Worm (Caenorhabditis elegans): ENCODE measurements around the gene T09D3.8.

T09D3.8 gene

DNA sequence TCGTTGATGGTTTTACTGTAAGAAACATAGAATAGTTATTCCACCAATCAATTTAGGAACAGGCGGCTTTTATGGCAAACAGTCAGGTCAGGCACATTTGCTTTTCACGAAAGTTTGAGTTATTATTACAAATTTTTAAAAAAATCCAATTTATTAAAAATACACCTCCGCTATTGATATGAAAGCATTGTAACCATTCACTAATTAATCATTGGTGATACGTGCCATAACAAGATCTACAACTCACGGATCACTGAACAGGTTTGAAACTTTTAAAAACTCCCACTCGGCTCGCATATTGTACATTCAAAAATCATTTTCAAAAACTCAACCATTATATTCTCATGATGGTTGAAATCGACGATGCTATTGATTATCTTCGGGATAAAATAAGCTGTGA, 25.5 kb upstream of the T09D3.8 start, which contains the start of gene srg-27:
TSS of gene srg-27 (plus strand) at position 301 of the 400 bp plus-strand sequence.
- no peak for TF ChIP-seq ztf-29 (GFP tag; IDR thresholded peaks at IDR 0.05)
- no peak for TF ChIP-seq tab-1 (GFP tag; IDR thresholded peaks at IDR 0.05)
- TF ChIP-seq klf-2 (GFP tag; conservative IDR thresholded peaks at IDR 0.05): no peak
- TF ChIP-seq flt-1 (GFP tag; IDR thresholded peaks at IDR 0.05): no peak
- TF ChIP-seq cog-1 (tag; optimal IDR thresholded peaks at IDR 0.05): no peak

DNA sequence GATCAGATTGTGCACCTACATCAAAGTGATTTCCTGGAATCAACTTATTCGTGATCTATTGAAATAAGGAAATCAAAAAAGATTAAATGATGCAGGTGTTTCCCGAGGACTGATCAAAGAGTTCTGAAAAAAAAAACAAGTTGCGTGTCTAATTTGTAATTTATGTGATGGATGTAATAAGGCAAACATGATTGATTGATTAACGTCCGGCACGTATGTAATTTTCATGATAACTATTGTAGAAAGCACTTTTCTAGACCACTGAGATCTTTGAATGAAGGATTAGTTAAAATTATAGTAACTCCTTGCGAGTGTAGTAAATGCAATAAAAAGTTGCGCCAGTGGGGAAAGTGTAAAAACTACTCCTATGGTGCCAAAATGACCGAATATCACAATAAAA, 19.5 kb upstream of the T09D3.8 start, which contains the start of gene srg-25:
TSS of gene srg-25 (minus strand) at position 101 of the 400 bp plus-strand sequence.
- TF ChIP-seq ref-1 (GFP tag; conservative IDR thresholded peaks at IDR 0.05) (no peak), T22C8.4 (GFP tag; IDR thresholded peaks at IDR 0.05) (no peak), cog-1 (tag; optimal IDR thresholded peaks at IDR 0.05) (no peak), klf-2 (GFP tag; conservative IDR thresholded peaks at IDR 0.05) (no peak), tab-1 (GFP tag; IDR thresholded peaks at IDR 0.05) (no peak), flt-1 (GFP tag; IDR thresholded peaks at IDR 0.05) (no peak), ztf-29 (GFP tag; IDR thresholded peaks at IDR 0.05) (no peak), med-1 (GFP tag; optimal IDR thresholded peaks at IDR 0.05; ENCODE audit: insufficient read depth) (no peak), ztf-23 (GFP tag; IDR thresholded peaks at IDR 0.05) (no peak)

DNA sequence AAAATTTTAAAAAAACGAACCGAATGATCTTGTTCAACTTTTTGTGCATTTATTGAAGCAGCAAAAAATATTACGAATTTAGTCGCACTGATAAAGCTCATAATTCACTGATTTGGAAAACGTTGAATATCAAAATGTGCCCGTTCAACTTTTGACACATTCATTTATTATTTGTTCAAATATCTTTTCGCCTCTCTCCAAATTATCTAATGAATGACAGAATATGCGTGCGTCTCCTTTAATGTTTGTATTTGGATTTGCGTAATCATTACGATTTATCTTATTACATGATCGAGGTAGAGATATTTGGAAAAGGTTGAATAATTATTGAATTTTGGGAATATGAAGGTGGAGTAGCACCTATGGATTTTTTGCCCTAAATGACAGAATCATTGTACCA, 15.5 kb upstream of the T09D3.8 start, which contains the start of gene T09D3.3:
TSS of gene T09D3.3 (minus strand) at position 101 of the 400 bp plus-strand sequence.
- no peak for TF ChIP-seq cog-1 (tag; optimal IDR thresholded peaks at IDR 0.05)

DNA sequence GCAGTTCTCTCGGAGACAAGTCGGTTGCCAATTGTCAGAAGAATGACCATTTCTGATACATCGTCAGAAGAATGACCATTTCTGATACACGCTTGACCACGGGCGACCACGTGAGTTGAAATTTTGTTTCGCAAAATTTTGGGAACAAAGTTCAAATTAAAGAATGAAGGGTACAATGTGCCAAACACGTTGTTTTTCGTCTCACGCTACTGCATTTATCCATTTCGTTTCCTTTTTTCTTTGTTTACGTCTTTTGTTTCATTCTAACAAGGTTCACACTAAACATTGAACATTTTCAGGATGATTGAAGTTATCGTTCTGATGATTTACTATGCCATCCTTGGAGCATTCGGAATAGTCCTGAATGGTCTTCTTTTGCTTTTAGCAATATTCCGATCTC, 13.5 kb upstream of the T09D3.8 start, which contains the start of gene srd-9:
TSS of gene srd-9 (plus strand) at position 301 of the 400 bp plus-strand sequence.
- no peak for TF ChIP-seq ztf-23 (GFP tag; IDR thresholded peaks at IDR 0.05)

DNA sequence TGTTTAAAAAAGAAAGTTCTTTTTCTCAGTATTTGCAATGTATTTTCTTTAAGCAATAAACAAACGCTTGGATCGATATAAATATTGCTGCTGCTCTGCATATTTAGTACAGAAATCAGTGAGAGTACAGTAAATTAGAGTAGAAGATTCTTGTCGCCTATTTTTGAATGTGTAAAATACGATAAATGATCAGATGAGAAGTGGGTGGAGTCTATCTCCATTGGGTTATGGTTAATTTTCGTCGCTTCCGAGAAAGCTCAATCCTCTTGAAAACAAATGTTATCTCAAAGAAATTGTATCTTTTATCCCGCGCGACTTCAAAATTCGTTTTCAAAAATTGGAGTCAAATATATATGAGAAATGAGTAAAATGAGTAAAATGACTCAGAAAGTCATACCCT, 6.2 kb upstream of the T09D3.8 start, which contains the start of gene nhr-216:
TSS of gene nhr-216 (minus strand) at position 101 of the 400 bp plus-strand sequence.
- TF ChIP-seq tab-1 (GFP tag; IDR thresholded peaks at IDR 0.05): no peak
- no peak for TF ChIP-seq T22C8.4 (GFP tag; IDR thresholded peaks at IDR 0.05)
- TF ChIP-seq ztf-23 (GFP tag; IDR thresholded peaks at IDR 0.05): no peak
- TF ChIP-seq cog-1 (tag; optimal IDR thresholded peaks at IDR 0.05): no peak
- no peak for TF ChIP-seq flt-1 (GFP tag; IDR thresholded peaks at IDR 0.05)
- TF ChIP-seq ztf-29 (GFP tag; IDR thresholded peaks at IDR 0.05): no peak
- TF ChIP-seq klf-2 (GFP tag; conservative IDR thresholded peaks at IDR 0.05): no peak
- TF ChIP-seq med-1 (GFP tag; optimal IDR thresholded peaks at IDR 0.05; ENCODE audit: insufficient read depth): no peak
- TF ChIP-seq ref-1 (GFP tag; conservative IDR thresholded peaks at IDR 0.05): no peak

DNA sequence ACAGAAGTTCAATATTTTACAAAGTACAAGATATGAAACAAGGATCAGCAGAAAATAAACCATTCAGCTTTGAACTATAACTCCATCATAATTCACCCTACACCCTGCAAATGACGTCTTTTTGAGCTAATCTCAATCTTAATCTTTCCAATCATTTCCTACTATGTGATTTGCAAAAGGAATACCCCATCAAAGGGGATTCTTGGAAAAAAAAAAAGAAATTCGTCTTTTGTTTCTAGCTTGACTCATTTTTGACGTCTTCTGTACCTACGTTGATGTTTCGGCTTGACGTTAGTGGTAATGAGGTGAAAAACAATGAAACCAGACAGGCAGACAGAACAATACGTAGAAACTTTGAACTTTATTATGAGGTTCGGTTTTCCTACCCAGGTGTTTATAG, 2.7 kb upstream of the T09D3.8 start:
- no peak for TF ChIP-seq tab-1 (GFP tag; IDR thresholded peaks at IDR 0.05)
- TF ChIP-seq med-1 (GFP tag; optimal IDR thresholded peaks at IDR 0.05; ENCODE audit: insufficient read depth): no peak
- no peak for TF ChIP-seq ztf-29 (GFP tag; IDR thresholded peaks at IDR 0.05)
- no peak for TF ChIP-seq klf-2 (GFP tag; conservative IDR thresholded peaks at IDR 0.05)
- TF ChIP-seq flt-1 (GFP tag; IDR thresholded peaks at IDR 0.05): no peak
- no peak for TF ChIP-seq ztf-23 (GFP tag; IDR thresholded peaks at IDR 0.05)
- TF ChIP-seq ref-1 (GFP tag; conservative IDR thresholded peaks at IDR 0.05): no peak
- TF ChIP-seq T22C8.4 (GFP tag; IDR thresholded peaks at IDR 0.05): no peak
- TF ChIP-seq cog-1 (tag; optimal IDR thresholded peaks at IDR 0.05): no peak

DNA sequence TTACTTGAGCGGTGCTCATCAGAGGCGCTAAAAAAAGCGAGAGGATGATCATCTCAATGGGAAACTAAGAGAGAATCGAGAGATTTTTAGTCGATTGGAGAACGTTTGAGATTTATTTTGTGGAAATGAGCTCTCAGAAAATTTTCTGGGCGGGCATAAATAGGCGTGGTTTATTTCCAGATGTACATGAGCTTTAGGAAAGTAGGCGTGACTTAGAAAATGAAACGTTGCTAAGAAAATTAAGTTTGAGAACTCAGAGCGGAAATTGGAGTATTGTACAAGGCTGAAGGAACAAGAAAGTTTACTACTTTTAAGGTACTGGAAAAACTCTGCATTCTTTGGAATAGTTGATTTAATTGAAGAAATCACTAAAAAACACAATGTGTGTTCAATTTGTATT, 3.8 kb downstream of the T09D3.8 start, which contains the start of gene T09D3.9:
TSS of gene T09D3.9 (minus strand) at position 101 of the 400 bp plus-strand sequence.
- no peak for TF ChIP-seq med-1 (GFP tag; optimal IDR thresholded peaks at IDR 0.05; ENCODE audit: insufficient read depth)
- TF ChIP-seq klf-2 (GFP tag; conservative IDR thresholded peaks at IDR 0.05): no peak
- no peak for TF ChIP-seq ztf-29 (GFP tag; IDR thresholded peaks at IDR 0.05)
- no peak for TF ChIP-seq cog-1 (tag; optimal IDR thresholded peaks at IDR 0.05)
- no peak for TF ChIP-seq ref-1 (GFP tag; conservative IDR thresholded peaks at IDR 0.05)
- no peak for TF ChIP-seq ztf-23 (GFP tag; IDR thresholded peaks at IDR 0.05)
- TF ChIP-seq tab-1 (GFP tag; IDR thresholded peaks at IDR 0.05): no peak
- no peak for TF ChIP-seq T22C8.4 (GFP tag; IDR thresholded peaks at IDR 0.05)
- TF ChIP-seq flt-1 (GFP tag; IDR thresholded peaks at IDR 0.05): no peak

DNA sequence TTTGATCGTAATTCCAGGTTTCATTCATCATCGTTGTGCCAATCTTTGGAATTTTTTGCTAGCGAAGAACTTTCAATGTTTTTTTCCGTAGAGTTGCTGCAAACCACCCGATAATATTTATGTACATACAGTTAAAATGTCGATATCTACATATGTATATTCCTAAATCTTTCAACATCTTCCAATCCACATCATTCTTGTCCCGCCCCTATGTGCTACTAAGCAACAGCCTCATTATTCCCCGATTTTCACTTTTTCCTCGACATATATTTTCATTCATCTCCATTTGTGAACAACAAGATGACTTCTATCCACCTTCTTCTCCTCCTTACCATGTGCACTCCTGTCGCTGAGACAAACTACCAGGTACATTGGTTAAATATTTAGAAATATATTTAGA, 7.2 kb downstream of the T09D3.8 start, which contains the start of gene C35A11.3:
TSS of gene C35A11.3 (plus strand) at position 301 of the 400 bp plus-strand sequence.
- TF ChIP-seq ztf-23 (GFP tag; IDR thresholded peaks at IDR 0.05) (no peak), tab-1 (GFP tag; IDR thresholded peaks at IDR 0.05) (no peak), flt-1 (GFP tag; IDR thresholded peaks at IDR 0.05) (no peak), T22C8.4 (GFP tag; IDR thresholded peaks at IDR 0.05) (no peak), ref-1 (GFP tag; conservative IDR thresholded peaks at IDR 0.05) (no peak), cog-1 (tag; optimal IDR thresholded peaks at IDR 0.05) (no peak), med-1 (GFP tag; optimal IDR thresholded peaks at IDR 0.05; ENCODE audit: insufficient read depth) (no peak), klf-2 (GFP tag; conservative IDR thresholded peaks at IDR 0.05) (no peak), ztf-29 (GFP tag; IDR thresholded peaks at IDR 0.05) (no peak)

DNA sequence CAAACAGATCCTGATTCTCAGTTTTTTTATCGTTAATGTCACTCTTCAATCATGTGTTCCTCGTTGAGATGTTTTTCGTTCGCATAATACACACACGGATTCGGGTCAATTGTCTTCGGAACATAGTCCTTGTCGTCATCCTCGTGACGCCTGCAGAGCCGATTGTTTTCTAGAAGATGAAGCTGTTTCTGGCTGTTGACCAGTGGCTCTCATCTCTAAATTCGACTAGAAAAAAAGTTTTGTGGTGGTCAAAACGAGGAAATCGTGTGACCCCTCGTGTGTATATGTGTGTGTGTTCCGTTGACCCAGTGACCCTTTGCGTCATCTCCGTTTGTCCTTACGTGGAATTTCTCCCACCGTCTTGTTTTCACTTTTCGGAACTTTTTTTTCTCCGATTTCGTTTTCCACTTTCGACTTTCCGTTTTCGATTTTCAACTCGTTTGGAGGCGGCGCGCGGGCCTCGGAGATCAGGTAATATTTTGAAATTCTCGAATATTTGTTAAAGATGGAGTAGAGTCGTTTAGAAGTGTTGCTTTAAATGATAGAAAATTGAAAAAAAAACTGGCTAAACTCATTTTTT, 21.0 kb downstream of the T09D3.8 start, which contains the start of gene C35A11.2:
TSS of gene C35A11.2 (plus strand) at position 386 of the 580 bp plus-strand sequence.
- TF ChIP-seq cog-1 (tag; optimal IDR thresholded peaks at IDR 0.05) (no peak), ztf-29 (GFP tag; IDR thresholded peaks at IDR 0.05) (no peak), tab-1 (GFP tag; IDR thresholded peaks at IDR 0.05) (no peak), ztf-23 (GFP tag; IDR thresholded peaks at IDR 0.05) (no peak)

DNA sequence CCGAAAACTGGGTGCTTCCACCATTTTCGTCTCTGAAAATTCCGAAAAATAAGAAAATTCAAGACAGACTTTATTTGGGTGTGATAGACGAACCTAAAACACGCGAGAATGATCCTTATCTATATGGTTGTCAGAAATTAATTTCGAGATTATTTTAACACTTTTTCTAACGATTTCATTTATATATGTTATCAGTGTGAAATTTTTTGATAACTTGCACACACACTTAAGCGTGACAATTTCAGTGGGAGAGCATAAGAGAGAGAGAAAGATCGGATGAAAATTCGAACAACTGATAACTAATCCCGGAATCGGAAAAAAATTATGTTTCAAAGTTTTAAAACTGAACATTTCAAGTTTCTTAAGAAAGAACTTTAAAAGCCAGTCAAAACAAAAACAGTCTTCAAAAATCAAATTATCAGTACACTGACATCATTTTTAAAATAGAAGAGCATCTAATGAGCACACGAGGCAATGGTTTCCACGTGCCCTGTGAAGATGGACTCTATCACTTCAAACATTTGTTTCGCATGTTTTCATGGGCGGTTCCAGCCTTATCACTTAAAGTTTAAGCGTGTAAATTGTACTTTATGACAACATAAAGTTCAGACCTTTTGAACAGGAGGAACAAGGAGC, 28.1 kb downstream of the T09D3.8 start, which contains the start of gene C35A11.4:
TSS of gene C35A11.4 (minus strand) at position 156 of the 636 bp plus-strand sequence.
- no peak for TF ChIP-seq med-1 (GFP tag; optimal IDR thresholded peaks at IDR 0.05; ENCODE audit: insufficient read depth)
- no peak for TF ChIP-seq flt-1 (GFP tag; IDR thresholded peaks at IDR 0.05)
- TF ChIP-seq ztf-29 (GFP tag; IDR thresholded peaks at IDR 0.05): no peak
- no peak for TF ChIP-seq ztf-23 (GFP tag; IDR thresholded peaks at IDR 0.05)
- no peak for TF ChIP-seq T22C8.4 (GFP tag; IDR thresholded peaks at IDR 0.05)
- TF ChIP-seq tab-1 (GFP tag; IDR thresholded peaks at IDR 0.05): no peak
- no peak for TF ChIP-seq cog-1 (tag; optimal IDR thresholded peaks at IDR 0.05)
- TF ChIP-seq ref-1 (GFP tag; conservative IDR thresholded peaks at IDR 0.05): no peak
- no peak for TF ChIP-seq klf-2 (GFP tag; conservative IDR thresholded peaks at IDR 0.05)
